Fruit fly (Drosophila melanogaster) whole organism, prepupa: ENCODE measurements around the gene CG5909.

Source experiments
- Blimp-1 ChIP-seq: fragments of 200-800 bp; sonication (Bioruptor generic); optimal IDR thresholded peaks from 3 replicates; lab custom pipeline; 2017; ENCODE audit warnings: missing biosample characterization, missing genetic modification characterization, mild to moderate bottlenecking, moderate library complexity, missing genetic modification reagents
- CG10631 ChIP-seq: fragments of 200-800 bp; sonication (Bioruptor generic); optimal IDR thresholded peaks from 2 replicates; lab custom pipeline; 2016; ENCODE audit warnings: missing biosample characterization, missing genetic modification characterization
- CG10669 ChIP-seq: fragments of 200-800 bp; sonication (Bioruptor generic); optimal IDR thresholded peaks from 3 replicates; lab custom pipeline; 2018; ENCODE audit warnings: missing biosample characterization, mild to moderate bottlenecking, missing genetic modification characterization, moderate library complexity
- CG11294 ChIP-seq: fragments of 200-800 bp; sonication (Bioruptor generic); IDR thresholded peaks from 2 replicates; pipeline ENCODE4 v1.3.6; 2022; ENCODE audit warnings: missing biosample characterization, missing genetic modification characterization
- CG11762 ChIP-seq: fragments of 200-800 bp; sonication (Bioruptor generic); optimal IDR thresholded peaks from 3 replicates; lab custom pipeline; 2016; ENCODE audit warnings: missing biosample characterization, missing genetic modification characterization; ENCODE audit not compliant: insufficient read depth
- CG11902 ChIP-seq: fragments of 200-800 bp; sonication (Bioruptor generic); optimal IDR thresholded peaks from 3 replicates; lab custom pipeline; 2016; ENCODE audit warnings: missing biosample characterization, missing genetic modification characterization
- CG15336 ChIP-seq: fragments of 200-800 bp; sonication (Bioruptor generic); IDR thresholded peaks from 2 replicates; pipeline ENCODE4 v1.3.6; 2022; ENCODE audit warnings: missing biosample characterization, missing genetic modification characterization
- CG1621 ChIP-seq: fragments of 200-800 bp; sonication (Bioruptor generic); optimal IDR thresholded peaks from 3 replicates; lab custom pipeline; 2018; ENCODE audit warnings: missing biosample characterization, mild to moderate bottlenecking, missing genetic modification characterization
- CG3032 ChIP-seq: fragments of 200-800 bp; optimal IDR thresholded peaks from 2 replicates; lab custom pipeline; 2019; ENCODE audit warnings: missing biosample characterization, mild to moderate bottlenecking, missing genetic modification characterization, moderate library complexity
- CG31627 ChIP-seq: fragments of 200-800 bp; sonication (Bioruptor generic); optimal IDR thresholded peaks from 3 replicates; lab custom pipeline; 2016; ENCODE audit warnings: missing biosample characterization, missing genetic modification characterization
- CG32006 ChIP-seq: fragments of 200-800 bp; sonication (Bioruptor generic); optimal IDR thresholded peaks from 3 replicates; lab custom pipeline; 2017; ENCODE audit warnings: missing biosample characterization, mild to moderate bottlenecking, missing genetic modification characterization
- CG34406 ChIP-seq: fragments of 200-800 bp; sonication (Bioruptor generic); optimal IDR thresholded peaks from 3 replicates; lab custom pipeline; 2016; ENCODE audit warnings: missing biosample characterization, missing genetic modification characterization
- CG3919 ChIP-seq: fragments of 200-800 bp; sonication (Bioruptor generic); optimal IDR thresholded peaks from 3 replicates; lab custom pipeline; 2016; ENCODE audit warnings: missing biosample characterization, missing genetic modification characterization
- CG4318 ChIP-seq: fragments of 200-800 bp; sonication (Bioruptor generic); optimal IDR thresholded peaks from 3 replicates; lab custom pipeline; 2017; ENCODE audit warnings: missing biosample characterization, mild to moderate bottlenecking, missing genetic modification characterization
- CG6163 ChIP-seq: fragments of 200-800 bp; sonication (Bioruptor generic); IDR thresholded peaks from 3 replicates; pipeline ENCODE4 v1.3.6; 2022; ENCODE audit warnings: missing biosample characterization, missing genetic modification characterization
- CG6276 ChIP-seq: fragments of 200-800 bp; sonication (Bioruptor generic); optimal IDR thresholded peaks from 2 replicates; lab custom pipeline; 2017; ENCODE audit warnings: missing biosample characterization, mild to moderate bottlenecking, missing genetic modification characterization
- CG6792 ChIP-seq: fragments of 200-800 bp; sonication (Bioruptor generic); optimal IDR thresholded peaks from 3 replicates; lab custom pipeline; 2016; ENCODE audit warnings: missing biosample characterization, missing genetic modification characterization
- CG6808 ChIP-seq: fragments of 200-800 bp; sonication (Bioruptor generic); optimal IDR thresholded peaks from 3 replicates; lab custom pipeline; 2017; ENCODE audit warnings: missing biosample characterization, missing genetic modification characterization, mild to moderate bottlenecking, moderate library complexity, missing genetic modification reagents
- CG6854 ChIP-seq: fragments of 200-800 bp; sonication (Bioruptor generic); optimal IDR thresholded peaks from 2 replicates; lab custom pipeline; 2017; ENCODE audit warnings: missing biosample characterization, mild to moderate bottlenecking, missing genetic modification characterization
- CG8119 ChIP-seq: fragments of 200-800 bp; sonication (Bioruptor generic); IDR thresholded peaks from 3 replicates; pipeline ENCODE4 v1.3.6; 2022; ENCODE audit warnings: missing biosample characterization, missing genetic modification characterization
- CG8319 ChIP-seq: fragments of 200-800 bp; sonication (Bioruptor generic); optimal IDR thresholded peaks from 3 replicates; lab custom pipeline; 2016; ENCODE audit warnings: missing biosample characterization, missing genetic modification characterization
- Eip75B ChIP-seq: fragments of 200-800 bp; sonication (Bioruptor generic); optimal IDR thresholded peaks from 3 replicates; lab custom pipeline; 2016; ENCODE audit warnings: missing biosample characterization, missing genetic modification characterization
- Eip78C ChIP-seq: fragments of 200-800 bp; sonication (Bioruptor generic); peaks from one replicate; lab custom pipeline; 2016; ENCODE audit warnings: missing biosample characterization, missing genetic modification characterization
- Eip93F ChIP-seq: fragments of 200-800 bp; sonication (Bioruptor generic); optimal IDR thresholded peaks from 2 replicates; lab custom pipeline; 2016; ENCODE audit warnings: missing biosample characterization, mild to moderate bottlenecking, missing genetic modification characterization
- Ets21C ChIP-seq: fragments of 200-800 bp; sonication (Bioruptor generic); optimal IDR thresholded peaks from 3 replicates; lab custom pipeline; 2016; ENCODE audit warnings: missing biosample characterization, missing genetic modification characterization
- Ets96B ChIP-seq: fragments of 200-800 bp; optimal IDR thresholded peaks from 2 replicates; lab custom pipeline; 2019; ENCODE audit warnings: missing biosample characterization, mild to moderate bottlenecking, missing genetic modification characterization, moderate library complexity
- Gug ChIP-seq: fragments of 200-800 bp; sonication (Bioruptor generic); IDR thresholded peaks from 2 replicates; pipeline ENCODE4 v1.3.6; 2022; ENCODE audit warnings: missing biosample characterization, missing genetic modification characterization
- Hr38 ChIP-seq: sonication (Bioruptor generic); optimal IDR thresholded peaks from 2 replicates; lab custom pipeline; 2016; ENCODE audit warnings: missing biosample characterization, missing genetic modification characterization
- Hr39 ChIP-seq: fragments of 200-800 bp; sonication (Bioruptor generic); optimal IDR thresholded peaks from 2 replicates; lab custom pipeline; 2016; ENCODE audit warnings: missing biosample characterization, missing genetic modification characterization
- Hr4 ChIP-seq: fragments of 200-800 bp; sonication (Bioruptor generic); optimal IDR thresholded peaks from 3 replicates; lab custom pipeline; 2016; ENCODE audit warnings: missing biosample characterization, missing genetic modification characterization
- Lpt ChIP-seq: fragments of 200-800 bp; sonication (Bioruptor generic); optimal IDR thresholded peaks from 3 replicates; lab custom pipeline; 2016; ENCODE audit warnings: missing biosample characterization, missing genetic modification characterization
- OdsH ChIP-seq: fragments of 200-800 bp; sonication (Bioruptor generic); optimal IDR thresholded peaks from 3 replicates; lab custom pipeline; 2016; ENCODE audit warnings: missing biosample characterization, missing genetic modification characterization
- Smox ChIP-seq: fragments of 200-800 bp; sonication (Bioruptor generic); optimal IDR thresholded peaks from 3 replicates; lab custom pipeline; 2016; ENCODE audit warnings: missing biosample characterization, missing genetic modification characterization
- Sox102F ChIP-seq: fragments of 200-800 bp; sonication (Bioruptor generic); optimal IDR thresholded peaks from 2 replicates; lab custom pipeline; 2016; ENCODE audit warnings: missing biosample characterization, mild to moderate bottlenecking, missing genetic modification characterization
- Sox14 ChIP-seq: fragments of 200-800 bp; sonication (Bioruptor generic); optimal IDR thresholded peaks from 3 replicates; lab custom pipeline; 2016; ENCODE audit warnings: missing biosample characterization, missing genetic modification characterization
- Sox15 ChIP-seq: fragments of 200-800 bp; sonication (Bioruptor generic); optimal IDR thresholded peaks from 3 replicates; lab custom pipeline; 2016; ENCODE audit warnings: missing biosample characterization, missing genetic modification characterization
- achi ChIP-seq: fragments of 200-800 bp; sonication (Bioruptor generic); optimal IDR thresholded peaks from 3 replicates; lab custom pipeline; 2016; ENCODE audit warnings: missing biosample characterization, missing genetic modification characterization
- acj6 ChIP-seq: fragments of 200-800 bp; sonication (Bioruptor generic); optimal IDR thresholded peaks from 3 replicates; lab custom pipeline; 2016; ENCODE audit warnings: missing biosample characterization, missing genetic modification characterization
- cyc ChIP-seq: fragments of 200-800 bp; sonication (Bioruptor generic); optimal IDR thresholded peaks from 3 replicates; lab custom pipeline; 2016; ENCODE audit warnings: missing biosample characterization, missing genetic modification characterization
- dac ChIP-seq: fragments of 200-800 bp; sonication (Bioruptor generic); optimal IDR thresholded peaks from 2 replicates; lab custom pipeline; 2017; ENCODE audit warnings: missing biosample characterization, mild to moderate bottlenecking, missing genetic modification characterization
- eg ChIP-seq: fragments of 200-800 bp; sonication (Bioruptor generic); IDR thresholded peaks from 3 replicates; pipeline ENCODE4 v1.3.6; 2022; ENCODE audit warnings: missing biosample characterization, missing genetic modification characterization
- fd59A ChIP-seq: fragments of 200-800 bp; sonication (Bioruptor generic); optimal IDR thresholded peaks from 2 replicates; lab custom pipeline; 2017; ENCODE audit warnings: missing biosample characterization, mild to moderate bottlenecking, missing genetic modification characterization, missing genetic modification reagents
- fd85E ChIP-seq: fragments of 200-800 bp; sonication (Bioruptor generic); optimal IDR thresholded peaks from 3 replicates; lab custom pipeline; 2016; ENCODE audit warnings: missing biosample characterization, missing genetic modification characterization
- fkh ChIP-seq: fragments of 200-800 bp; sonication (Bioruptor generic); optimal IDR thresholded peaks from 3 replicates; lab custom pipeline; 2017; ENCODE audit warnings: missing biosample characterization, mild to moderate bottlenecking, missing genetic modification characterization, moderate library complexity
- lz ChIP-seq: fragments of 200-800 bp; sonication (Bioruptor generic); optimal IDR thresholded peaks from 3 replicates; lab custom pipeline; 2016; ENCODE audit warnings: missing biosample characterization, missing genetic modification characterization
- net ChIP-seq: fragments of 200-800 bp; sonication (Bioruptor generic); optimal IDR thresholded peaks from 3 replicates; lab custom pipeline; 2016; ENCODE audit warnings: missing biosample characterization, missing genetic modification characterization
- pdm3 ChIP-seq: fragments of 200-800 bp; sonication (Bioruptor generic); optimal IDR thresholded peaks from 3 replicates; lab custom pipeline; 2016; ENCODE audit warnings: missing biosample characterization, missing genetic modification characterization
- salr ChIP-seq, 2 experiments: fragments of 200-800 bp; sonication (Bioruptor generic); optimal IDR thresholded peaks; 3 replicates each; lab custom pipeline; 2016 to 2018; ENCODE audit warnings: missing biosample characterization in 2 of 2, missing genetic modification characterization in 2 of 2, mild to moderate bottlenecking in 1 of 2
- ss ChIP-seq, 2 experiments: fragments of 200-800 bp; sonication (Bioruptor generic); optimal IDR thresholded peaks; 2 replicates in 1 of 2; 3 replicates in 1 of 2; lab custom pipeline; 2017 to 2018; ENCODE audit warnings: mild to moderate bottlenecking in 2 of 2, missing biosample characterization in 2 of 2, missing genetic modification characterization in 2 of 2, moderate library complexity in 1 of 2
- topi ChIP-seq: fragments of 200-800 bp; sonication (Bioruptor generic); optimal IDR thresholded peaks from 3 replicates; lab custom pipeline; 2016; ENCODE audit warnings: missing biosample characterization, missing genetic modification characterization
- vri ChIP-seq: fragments of 200-800 bp; sonication (Bioruptor generic); optimal IDR thresholded peaks from 3 replicates; lab custom pipeline; 2016; ENCODE audit warnings: missing biosample characterization, mild to moderate bottlenecking, missing genetic modification characterization

CG5909 gene

DNA sequence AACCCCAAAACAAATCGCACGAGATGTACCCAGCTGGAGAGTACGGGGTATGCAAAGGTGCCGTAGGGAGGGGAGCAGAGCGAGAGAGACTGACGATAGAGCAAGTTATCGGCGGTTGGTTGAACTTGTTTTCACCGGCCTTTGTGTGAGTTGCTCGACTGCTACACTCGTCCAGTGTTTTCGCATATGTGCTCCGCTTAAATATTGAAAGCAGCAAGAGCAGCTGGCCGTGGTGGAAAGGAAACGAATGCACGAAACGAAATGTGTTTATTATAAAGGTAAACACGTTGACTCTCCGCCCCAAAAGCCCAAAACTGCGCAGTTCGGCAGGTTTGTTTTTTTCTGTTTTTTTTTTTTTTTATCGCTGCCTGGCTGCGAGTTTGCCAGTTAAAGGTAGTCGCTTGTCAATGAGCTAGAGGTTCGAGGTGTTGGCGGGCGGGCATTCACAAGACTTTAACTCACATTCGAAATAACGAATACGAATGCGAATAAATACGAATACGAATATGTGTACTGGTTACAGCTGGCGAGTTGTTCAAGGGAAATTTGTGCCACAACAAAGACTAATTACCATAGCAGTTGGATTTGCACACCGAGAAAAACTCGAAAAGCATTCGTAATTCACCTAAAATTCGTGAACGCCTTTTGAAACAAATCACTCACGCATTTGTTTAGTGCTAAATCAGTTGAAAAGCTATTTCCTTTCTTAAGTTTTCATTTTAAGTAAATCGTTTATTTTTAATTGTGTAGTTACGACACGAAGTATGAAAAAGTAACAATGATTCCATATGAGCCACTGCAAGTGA is 31.2 kb upstream of the CG5909 start:
- TF ChIP-seq Lpt (GFP tag; lab: Kevin White, UChicago) (peak; percentile 40), Blimp-1 (GFP tag; lab: Kevin White, UChicago) (peak; percentile 22), CG11762 (GFP tag; lab: Kevin White, UChicago) (peak; percentile 53), CG6163 (GFP tag; lab: Robert Waterston, UW) (peak; percentile 78), Eip78C (GFP tag; lab: Kevin White, UChicago) (peak; percentile 94), OdsH (GFP tag; lab: Kevin White, UChicago) (peak; percentile 80), CG11294 (peak; percentile 78), CG10631 (no peak), CG10669 (GFP tag; lab: Kevin White, UChicago) (peak; percentile 60), fd59A (GFP tag; lab: Kevin White, UChicago) (peak; percentile 33), Ets21C (peak; percentile 66), CG4318 (GFP tag; lab: Kevin White, UChicago) (peak; percentile 49), CG6854 (no peak), eg (peak; percentile 88), CG6808 (GFP tag; lab: Kevin White, UChicago) (peak; percentile 14), dac (no peak), CG1621 (tag; lab: Kevin White, UChicago) (peak; percentile 27), CG15336 (GFP tag; lab: Robert Waterston, UW) (peak; percentile 81), lz (GFP tag; lab: Kevin White, UChicago) (peak; percentile 72), fkh (GFP tag; lab: Kevin White, UChicago) (peak; percentile 75), Hr38 (GFP tag; lab: Kevin White, UChicago) (no peak), acj6 (GFP tag; lab: Kevin White, UChicago) (peak; percentile 76), achi (GFP tag; lab: Kevin White, UChicago) (peak; percentile 68), Sox102F (GFP tag; lab: Kevin White, UChicago) (peak; percentile 56), pdm3 (GFP tag; lab: Kevin White, UChicago) (peak; percentile 81), vri (GFP tag; lab: Kevin White, UChicago) (peak; percentile 69), salr (GFP tag; optimal IDR thresholded peaks at IDR 0.05; lab: Kevin White, UChicago) (peak; percentile 38 to 45), Sox14 (peak; percentile 67), CG11902 (peak; percentile 69), Hr39 (peak; percentile 82), CG8119 (peak; percentile 71), CG3919 (GFP tag; lab: Kevin White, UChicago) (peak; percentile 81), CG6792 (GFP tag; lab: Kevin White, UChicago) (peak; percentile 70), Smox (GFP tag; lab: Kevin White, UChicago) (peak; percentile 73), CG34406 (GFP tag; lab: Kevin White, UChicago) (peak; percentile 69), CG31627 (GFP tag; lab: Kevin White, UChicago) (peak; percentile 78), Eip75B (GFP tag; lab: Kevin White, UChicago) (peak; percentile 69), cyc (GFP tag; lab: Kevin White, UChicago) (peak; percentile 73), CG6276 (GFP tag; lab: Kevin White, UChicago) (peak; percentile 69), CG8319 (GFP tag; lab: Kevin White, UChicago) (peak; percentile 73), topi (GFP tag; lab: Kevin White, UChicago) (peak; percentile 89), fd85E (peak; percentile 51), CG3032 (peak; percentile 52), net (GFP tag; lab: Kevin White, UChicago) (peak; percentile 77), Sox15 (GFP tag; lab: Kevin White, UChicago) (peak; percentile 59), Ets96B (tag; lab: Kevin White, UChicago) (peak; percentile 66), CG32006 (peak; percentile 72), Hr4 (GFP tag; lab: Kevin White, UChicago) (peak; percentile 84), Eip93F (GFP tag; lab: Kevin White, UChicago) (peak; percentile 9), Gug (GFP tag; lab: Robert Waterston, UW) (peak; percentile 67), ss (GFP tag; optimal IDR thresholded peaks at IDR 0.05; lab: Kevin White, UChicago) (peak; percentile 5 to 68)
